Fruit fly (Drosophila melanogaster) whole organism, wandering third instar larva: ENCODE results near the gene CG6034.

ENCODE experiments used
- CG32264 ChIP-seq: fragments of 200-800 bp; sonication (Bioruptor generic); optimal IDR thresholded peaks from 2 replicates; lab custom pipeline; 2016; ENCODE audit warnings: missing biosample characterization, missing genetic modification characterization
- CG9705 ChIP-seq: fragments of 200-800 bp; sonication (Bioruptor generic); optimal IDR thresholded peaks from 2 replicates; lab custom pipeline; 2018; ENCODE audit warnings: missing biosample characterization, mild to moderate bottlenecking, missing genetic modification characterization
- CrebA ChIP-seq: fragments of 200-800 bp; sonication (Bioruptor generic); optimal IDR thresholded peaks from 2 replicates; lab custom pipeline; 2016; ENCODE audit warnings: missing biosample characterization, mild to moderate bottlenecking, missing genetic modification characterization, borderline replicate concordance
- Dfd ChIP-seq: fragments of >200 bp; optimal IDR thresholded peaks from 2 replicates; lab custom pipeline; 2017; ENCODE audit warnings: missing biosample characterization, missing genetic modification characterization
- Dif ChIP-seq: fragments of 200-275, 200-300 bp; sonication (Bioruptor generic); optimal IDR thresholded peaks from 2 replicates; lab custom pipeline; 2018; ENCODE audit warnings: missing biosample characterization, missing genetic modification characterization; ENCODE audit not compliant: partially characterized antibody
- GATAd ChIP-seq: sonication (Bioruptor generic); optimal IDR thresholded peaks from 2 replicates; lab custom pipeline; 2016; ENCODE audit warnings: missing biosample characterization, missing genetic modification characterization
- HLH106 ChIP-seq: fragments of 200-800 bp; optimal IDR thresholded peaks from 3 replicates; lab custom pipeline; 2019; ENCODE audit warnings: missing biosample characterization, mild to moderate bottlenecking, missing genetic modification characterization, moderate library complexity
- Hnf4 ChIP-seq: fragments of 200-800 bp; sonication (Bioruptor generic); optimal IDR thresholded peaks from 2 replicates; lab custom pipeline; 2016; ENCODE audit warnings: missing biosample characterization, mild to moderate bottlenecking, missing genetic modification characterization
- Hr78 ChIP-seq: fragments of >200 bp; optimal IDR thresholded peaks from 2 replicates; lab custom pipeline; 2017; ENCODE audit warnings: missing biosample characterization, missing genetic modification characterization
- Jra ChIP-seq: sonication (Bioruptor generic); optimal IDR thresholded peaks from 2 replicates; lab custom pipeline; 2016; ENCODE audit warnings: missing biosample characterization, missing genetic modification characterization
- Mio ChIP-seq: sonication (Bioruptor generic); optimal IDR thresholded peaks from 2 replicates; lab custom pipeline; 2016; ENCODE audit warnings: missing biosample characterization, missing genetic modification characterization
- Myc ChIP-seq: fragments of >200 bp; optimal IDR thresholded peaks from 2 replicates; lab custom pipeline; 2017
- N ChIP-seq: fragments of >200 bp; optimal IDR thresholded peaks from 2 replicates; lab custom pipeline; 2018; ENCODE audit warnings: missing biosample characterization, missing external identifiers, missing genetic modification characterization
- OdsH ChIP-seq: fragments of 200-800 bp; sonication (Bioruptor generic); optimal IDR thresholded peaks from 2 replicates; lab custom pipeline; 2016; ENCODE audit warnings: missing biosample characterization, mild to moderate bottlenecking, missing genetic modification characterization
- Rel ChIP-seq, 2 experiments: fragments of 200-800 bp; sonication (Bioruptor generic) in 1 of 2; optimal IDR thresholded peaks; 2 replicates in 1 of 2; 3 replicates in 1 of 2; lab custom pipeline; 2016 to 2019; ENCODE audit warnings: mild to moderate bottlenecking in 2 of 2, missing biosample characterization in 2 of 2, missing genetic modification characterization in 2 of 2, moderate library complexity in 1 of 2
- Sp1 ChIP-seq: fragments of 200-800 bp; sonication (Bioruptor generic); optimal IDR thresholded peaks from 3 replicates; lab custom pipeline; 2019; ENCODE audit warnings: missing biosample characterization, mild to moderate bottlenecking, missing genetic modification characterization, moderate library complexity
- br ChIP-seq: fragments of 200-800 bp; sonication (Bioruptor generic); optimal IDR thresholded peaks from 2 replicates; lab custom pipeline; 2016; ENCODE audit warnings: missing biosample characterization, missing genetic modification characterization
- brk ChIP-seq: fragments of 200-800 bp; sonication (Bioruptor generic); optimal IDR thresholded peaks from 2 replicates; lab custom pipeline; 2016; ENCODE audit warnings: missing biosample characterization, mild to moderate bottlenecking, missing genetic modification characterization
- dl ChIP-seq, 2 experiments: fragments of 175-275, 200-275 bp in 1 of 2; fragments of 200-275 bp in 1 of 2; sonication (Bioruptor generic); optimal IDR thresholded peaks; lab custom pipeline; 2018; ENCODE audit warnings: mild to moderate bottlenecking in 2 of 2, missing biosample characterization in 2 of 2, missing genetic modification characterization in 2 of 2, moderate library complexity in 2 of 2; ENCODE audit not compliant: partially characterized antibody in 2 of 2, insufficient read depth in 1 of 2
- dmrt93B ChIP-seq: fragments of 200-800 bp; sonication (Bioruptor generic); optimal IDR thresholded peaks from 2 replicates; lab custom pipeline; 2018; ENCODE audit warnings: missing biosample characterization, mild to moderate bottlenecking, missing genetic modification characterization
- dsf ChIP-seq: sonication (Bioruptor generic); optimal IDR thresholded peaks from 2 replicates; lab custom pipeline; 2016; ENCODE audit warnings: missing biosample characterization, missing genetic modification characterization, borderline replicate concordance
- ey ChIP-seq: fragments of 200-800 bp; sonication (Bioruptor generic); optimal IDR thresholded peaks from 2 replicates; lab custom pipeline; 2016; ENCODE audit warnings: missing biosample characterization, missing genetic modification characterization
- foxo ChIP-seq, 2 experiments: fragments of 200-800 bp; sonication (Bioruptor generic); optimal IDR thresholded peaks; 2 replicates in 1 of 2; 3 replicates in 1 of 2; lab custom pipeline; 2016 to 2017; ENCODE audit warnings: missing biosample characterization in 2 of 2, missing genetic modification characterization in 2 of 2
- fru ChIP-seq: fragments of 200-800 bp; sonication (Bioruptor generic); optimal IDR thresholded peaks from 3 replicates; lab custom pipeline; 2016; ENCODE audit warnings: missing biosample characterization, mild to moderate bottlenecking, missing genetic modification characterization
- h ChIP-seq: fragments of 200-800 bp; sonication (Bioruptor generic); optimal IDR thresholded peaks from 3 replicates; lab custom pipeline; 2016; ENCODE audit warnings: missing biosample characterization, mild to moderate bottlenecking, missing genetic modification characterization
- jim ChIP-seq: fragments of 175-275, 200-325 bp; sonication (Bioruptor generic); optimal IDR thresholded peaks from 2 replicates; lab custom pipeline; 2016; ENCODE audit warnings: missing biosample characterization, mild to moderate bottlenecking, missing genetic modification characterization
- lola ChIP-seq: fragments of >200 bp; optimal IDR thresholded peaks from 2 replicates; lab custom pipeline; 2017; ENCODE audit warnings: missing biosample characterization, missing genetic modification characterization
- pan ChIP-seq: fragments of >200 bp; optimal IDR thresholded peaks from 2 replicates; lab custom pipeline; 2017
- psq ChIP-seq: fragments of 200-800 bp; sonication (Bioruptor generic); optimal IDR thresholded peaks from 3 replicates; lab custom pipeline; 2017; ENCODE audit warnings: missing biosample characterization, mild to moderate bottlenecking, missing genetic modification characterization, moderate library complexity
- rgr ChIP-seq: fragments of 200-800 bp; sonication (Bioruptor generic); optimal IDR thresholded peaks from 3 replicates; lab custom pipeline; 2016; ENCODE audit warnings: missing biosample characterization, mild to moderate bottlenecking, missing genetic modification characterization
- sage ChIP-seq: fragments of 200-800 bp; sonication (Bioruptor generic); optimal IDR thresholded peaks from 2 replicates; lab custom pipeline; 2016; ENCODE audit warnings: missing biosample characterization, mild to moderate bottlenecking, missing genetic modification characterization
- sv ChIP-seq: fragments of 200-800 bp; sonication (Bioruptor generic); optimal IDR thresholded peaks from 3 replicates; lab custom pipeline; 2016; ENCODE audit warnings: missing biosample characterization, missing genetic modification characterization
- tai ChIP-seq: sonication (Bioruptor generic); optimal IDR thresholded peaks from 2 replicates; lab custom pipeline; 2016; ENCODE audit warnings: missing biosample characterization, missing genetic modification characterization
- usp ChIP-seq: fragments of >200 bp; optimal IDR thresholded peaks from 2 replicates; lab custom pipeline; 2017; ENCODE audit warnings: missing biosample characterization, missing genetic modification characterization

Gene CG6034

dm6 chr3L:17754285-17754684 is 7.6 kb upstream of the CG6034 start:
- TF ChIP-seq HLH106 (tag; lab: Kevin White, UChicago): no peak
- TF ChIP-seq h (GFP tag; lab: Kevin White, UChicago): peak; percentile 94

dm6 chr3L:17750488-17750887 is 3.8 kb upstream of the CG6034 start, which contains the start of gene Adgf-B:
Adgf-B (minus strand) TSS chr3L:17750588.
- TF ChIP-seq dsf (GFP tag; lab: Kevin White, UChicago) (no peak), Hnf4 (GFP tag; lab: Kevin White, UChicago) (no peak), Mio (GFP tag; lab: Kevin White, UChicago) (no peak), dl (GFP tag; optimal IDR thresholded peaks at IDR 0.05; lab: Kevin White, UChicago; ENCODE audit: insufficient read depth in 1 of 2, partially characterized antibody in 2 of 2) (no peak), tai (no peak), foxo (GFP tag; optimal IDR thresholded peaks at IDR 0.05; lab: Kevin White, UChicago) (no peak), CrebA (GFP tag; lab: Kevin White, UChicago) (no peak), lola (GFP tag; lab: Kevin White, UChicago) (no peak), dmrt93B (GFP tag; lab: Kevin White, UChicago) (no peak), br (GFP tag; lab: Kevin White, UChicago) (no peak), Myc (lab: Kevin White, UChicago) (no peak), usp (no peak), sage (no peak), CG9705 (no peak), jim (no peak), brk (GFP tag; lab: Kevin White, UChicago) (no peak), HLH106 (tag; lab: Kevin White, UChicago) (no peak), h (GFP tag; lab: Kevin White, UChicago) (no peak), OdsH (GFP tag; lab: Kevin White, UChicago) (no peak)

- TF ChIP-seq dsf (GFP tag; lab: Kevin White, UChicago) (no peak), dmrt93B (GFP tag; lab: Kevin White, UChicago) (no peak), OdsH (GFP tag; lab: Kevin White, UChicago) (no peak), CG9705 (no peak), dl (GFP tag; optimal IDR thresholded peaks at IDR 0.05; lab: Kevin White, UChicago; ENCODE audit: insufficient read depth in 1 of 2, partially characterized antibody in 2 of 2) (no peak), foxo (GFP tag; optimal IDR thresholded peaks at IDR 0.05; lab: Kevin White, UChicago) (no peak)
- TF ChIP-seq, all 38 proteins: peak for 0
Observed at dm6 chr3L:17742531-17742930, 4.1 kb downstream of the CG6034 start.

dm6 chr3L:17740471-17740870 is 6.2 kb downstream of the CG6034 start, which contains the start of gene CG7460:
CG7460 (plus strand) TSS chr3L:17740540.
- TF ChIP-seq usp: no peak
- no peak for TF ChIP-seq GATAd (GFP tag; lab: Kevin White, UChicago)
- TF ChIP-seq rgr (GFP tag; lab: Kevin White, UChicago): no peak
- TF ChIP-seq CrebA (GFP tag; lab: Kevin White, UChicago): peak; percentile 5
- TF ChIP-seq tai: no peak
- no peak for TF ChIP-seq Jra
- TF ChIP-seq Rel (GFP tag; optimal IDR thresholded peaks at IDR 0.05; lab: Kevin White, UChicago): no peak
- no peak for TF ChIP-seq Rel (tag; optimal IDR thresholded peaks at IDR 0.05; lab: Kevin White, UChicago)
- no peak for TF ChIP-seq fru (GFP tag; lab: Kevin White, UChicago)
- no peak for TF ChIP-seq pan (lab: Kevin White, UChicago)

dm6 chr3L:17739627-17740026 is 7.0 kb downstream of the CG6034 start:
- no peak for TF ChIP-seq foxo (GFP tag; optimal IDR thresholded peaks at IDR 0.05; lab: Kevin White, UChicago)
- no peak for TF ChIP-seq Hnf4 (GFP tag; lab: Kevin White, UChicago)
- TF ChIP-seq N (GFP tag; lab: Kevin White, UChicago): peak; percentile 27
- TF ChIP-seq Sp1 (GFP tag; lab: Kevin White, UChicago): no peak
- TF ChIP-seq Myc (lab: Kevin White, UChicago): peak; percentile 35
- no peak for TF ChIP-seq Mio (GFP tag; lab: Kevin White, UChicago)
- TF ChIP-seq CG32264 (GFP tag; lab: Kevin White, UChicago): no peak
- TF ChIP-seq CG9705: no peak
- no peak for TF ChIP-seq HLH106 (tag; lab: Kevin White, UChicago)
- no peak for TF ChIP-seq dmrt93B (GFP tag; lab: Kevin White, UChicago)

dm6 chr3L:17729278-17729677 is 17.4 kb downstream of the CG6034 start, which contains the start of gene CG6052:
CG6052 (minus strand) TSS chr3L:17729378.
- TF ChIP-seq dmrt93B (GFP tag; lab: Kevin White, UChicago) (no peak), Myc (lab: Kevin White, UChicago) (no peak), foxo (GFP tag; optimal IDR thresholded peaks at IDR 0.05; lab: Kevin White, UChicago) (no peak), CG9705 (no peak), Dif (GFP tag; lab: Kevin White, UChicago) (no peak), brk (GFP tag; lab: Kevin White, UChicago) (no peak), Hr78 (GFP tag; lab: Kevin White, UChicago) (no peak), fru (GFP tag; lab: Kevin White, UChicago) (no peak), usp (no peak), pan (lab: Kevin White, UChicago) (no peak), CrebA (GFP tag; lab: Kevin White, UChicago) (no peak), OdsH (GFP tag; lab: Kevin White, UChicago) (no peak), Hnf4 (GFP tag; lab: Kevin White, UChicago) (no peak), h (GFP tag; lab: Kevin White, UChicago) (no peak), ey (no peak), rgr (GFP tag; lab: Kevin White, UChicago) (no peak), sv (no peak), psq (GFP tag; lab: Kevin White, UChicago) (no peak), Dfd (no peak), dsf (GFP tag; lab: Kevin White, UChicago) (no peak)
- TF ChIP-seq, all 38 proteins: peak for 0
